Worm (Caenorhabditis elegans) whole organism, L1 larva: Measurements from ENCODE around the gene coq-8.

ENCODE experiments used
- F16B12.6 ChIP-seq: fragments of 150-350 bp; optimal IDR thresholded peaks from 2 replicates; lab custom pipeline; 2014; ENCODE audit warnings: missing biosample characterization, missing genetic modification characterization
- aha-1 ChIP-seq: fragments of 150-350 bp; optimal IDR thresholded peaks from 2 replicates; lab custom pipeline; 2014; ENCODE audit warnings: missing biosample characterization, missing genetic modification characterization
- ceh-63 ChIP-seq: fragments of 200-800 bp; sonication (Bioruptor generic); optimal IDR thresholded peaks from 2 replicates; lab custom pipeline; 2018; ENCODE audit warnings: mild to moderate bottlenecking, missing genetic modification characterization, missing compliant biosample characterization
- fkh-10 ChIP-seq: sonication (generic microtip); optimal IDR thresholded peaks from 2 replicates; lab custom pipeline; 2017; ENCODE audit warnings: missing biosample characterization, missing genetic modification reagents, missing genetic modification characterization
- mdl-1 ChIP-seq, 2 experiments: fragments of 150-350 bp; optimal IDR thresholded peaks; 2 replicates each; lab custom pipeline; 2014 to 2017; ENCODE audit warnings: missing biosample characterization in 2 of 2, missing genetic modification characterization in 2 of 2, inconsistent platforms in 1 of 2
- nhr-11 ChIP-seq: fragments of 150-350 bp; optimal IDR thresholded peaks from 2 replicates; lab custom pipeline; 2014; ENCODE audit warnings: missing biosample characterization, missing genetic modification characterization
- nhr-12 ChIP-seq: sonication (generic microtip); optimal IDR thresholded peaks from 2 replicates; lab custom pipeline; 2017; ENCODE audit warnings: missing biosample characterization, missing genetic modification characterization
- skn-1 ChIP-seq: fragments of 150-350 bp; optimal IDR thresholded peaks from 2 replicates; lab custom pipeline; 2014; ENCODE audit warnings: missing biosample characterization, missing genetic modification characterization
- sox-4 ChIP-seq: sonication (generic microtip); optimal IDR thresholded peaks from 2 replicates; lab custom pipeline; 2016; ENCODE audit warnings: missing genetic modification characterization, missing compliant biosample characterization
- tbx-2 ChIP-seq: sonication (generic microtip); optimal IDR thresholded peaks from 2 replicates; lab custom pipeline; 2016; ENCODE audit warnings: missing genetic modification characterization, missing compliant biosample characterization

DNA sequence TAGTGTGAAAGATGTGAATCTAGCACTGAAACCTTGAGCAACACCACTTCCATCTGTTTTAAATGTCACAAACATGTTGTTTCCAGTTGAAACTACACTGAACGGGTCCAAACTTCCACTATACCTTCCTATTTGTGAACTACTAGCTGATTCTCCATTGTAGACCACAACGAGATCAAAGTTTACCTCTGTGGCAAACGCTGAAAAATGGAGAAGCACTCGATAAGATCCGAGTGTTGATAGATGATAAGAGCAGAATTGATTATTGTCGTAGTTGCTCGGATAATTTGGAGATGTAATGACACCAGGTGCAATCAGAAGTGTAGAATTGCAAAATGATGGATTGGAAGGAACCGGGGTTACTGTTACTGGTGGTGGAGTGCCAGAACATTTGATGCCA lies 18.7 kb downstream of the coq-8 start:
- no peak for TF ChIP-seq nhr-11
- TF ChIP-seq skn-1 (tag; lab: Kevin White, UChicago) = no peak
- TF ChIP-seq fkh-10 = no peak
- no peak for TF ChIP-seq mdl-1 (tag; optimal IDR thresholded peaks at IDR 0.05; lab: Kevin White, UChicago)
- no peak for TF ChIP-seq nhr-12
- no peak for TF ChIP-seq tbx-2
- TF ChIP-seq sox-4 = no peak
- no peak for TF ChIP-seq aha-1 (tag; lab: Kevin White, UChicago)
- no peak for TF ChIP-seq F16B12.6 (tag; lab: Kevin White, UChicago)
- TF ChIP-seq ceh-63 = no peak
